Worm (Caenorhabditis elegans) whole organism, young adult: ENCODE results near the gene Y116A8A.150.
A peak's percentile ranks its signal among the peaks of the same experiment; 100 is the strongest.

Experiments
- B0261.1 ChIP-seq: sonication (generic microtip); optimal IDR thresholded peaks from 2 replicates; lab custom pipeline; 2016; ENCODE audit warnings: mild to moderate bottlenecking, missing genetic modification characterization, moderate library complexity, missing compliant biosample characterization
- D2030.7 ChIP-seq: fragments of 200-800 bp; sonication (Bioruptor generic); IDR thresholded peaks from 2 replicates; pipeline ENCODE4 v1.3.6; 2022; ENCODE audit warnings: missing genetic modification reagents, missing genetic modification characterization, missing compliant biosample characterization
- F39B2.1 ChIP-seq: fragments of 200-800 bp; sonication (Bioruptor generic); IDR thresholded peaks from 2 replicates; pipeline ENCODE4 v1.3.6; 2022; ENCODE audit warnings: missing genetic modification reagents, missing genetic modification characterization, missing compliant biosample characterization
- F57A8.1 ChIP-seq: fragments of 200-800 bp; sonication (Bioruptor generic); optimal IDR thresholded peaks from 2 replicates; lab custom pipeline; 2018; ENCODE audit warnings: mild to moderate bottlenecking, missing genetic modification characterization, moderate library complexity, missing compliant biosample characterization
- F57C9.4 ChIP-seq: sonication (generic microtip); optimal IDR thresholded peaks from 2 replicates; lab custom pipeline; 2017; ENCODE audit warnings: mild to moderate bottlenecking, missing genetic modification characterization, missing compliant biosample characterization
- T07F8.4 ChIP-seq: sonication (generic microtip); optimal IDR thresholded peaks from 2 replicates; lab custom pipeline; 2016; ENCODE audit warnings: mild to moderate bottlenecking, missing genetic modification characterization, moderate library complexity, missing compliant biosample characterization
- T26A5.8 ChIP-seq: sonication (generic microtip); optimal IDR thresholded peaks from 2 replicates; lab custom pipeline; 2016; ENCODE audit warnings: missing genetic modification characterization, missing compliant biosample characterization
- Y53F4B.3 ChIP-seq: fragments of 200-800 bp; sonication (Bioruptor generic); IDR thresholded peaks from 2 replicates; pipeline ENCODE4 v1.3.6; 2022; ENCODE audit warnings: missing genetic modification reagents, missing genetic modification characterization, missing compliant biosample characterization
- Y79H2A.3 ChIP-seq: fragments of 200-800 bp; sonication (Bioruptor generic); conservative IDR thresholded peaks from 2 replicates; pipeline ENCODE4 v1.3.6; 2022; ENCODE audit warnings: missing genetic modification reagents, missing genetic modification characterization, missing compliant biosample characterization
- Y95B8A.8 ChIP-seq: fragments of 200-800 bp; sonication (Bioruptor generic); IDR thresholded peaks from 2 replicates; pipeline ENCODE4 v1.3.6; 2022; ENCODE audit warnings: missing genetic modification reagents, missing genetic modification characterization, missing compliant biosample characterization
- ZK185.1 ChIP-seq: sonication (generic microtip); optimal IDR thresholded peaks from 2 replicates; lab custom pipeline; 2016; ENCODE audit warnings: mild to moderate bottlenecking, missing genetic modification characterization, missing compliant biosample characterization; ENCODE audit not compliant: poor library complexity, severe bottlenecking
- aptf-3 ChIP-seq: fragments of 200-800 bp; sonication (Bioruptor generic); IDR thresholded peaks from 2 replicates; pipeline ENCODE4 v1.3.6; 2022; ENCODE audit warnings: missing genetic modification characterization, missing compliant biosample characterization
- athp-1 ChIP-seq: sonication (generic microtip); optimal IDR thresholded peaks from 2 replicates; lab custom pipeline; 2017; ENCODE audit warnings: mild to moderate bottlenecking, missing genetic modification characterization, missing compliant biosample characterization
- attf-3 ChIP-seq: fragments of 200-800 bp; sonication (Bioruptor generic); conservative IDR thresholded peaks from 2 replicates; pipeline ENCODE4 v1.3.6; 2022; ENCODE audit warnings: missing genetic modification reagents, missing genetic modification characterization, missing compliant biosample characterization
- attf-6 ChIP-seq: fragments of 200-800 bp; sonication (Bioruptor generic); IDR thresholded peaks from 2 replicates; pipeline ENCODE4 v1.3.6; 2022; ENCODE audit warnings: missing genetic modification reagents, missing genetic modification characterization, missing compliant biosample characterization
- ceh-27 ChIP-seq: fragments of 200-800 bp; sonication (Bioruptor generic); optimal IDR thresholded peaks from 2 replicates; lab custom pipeline; 2018; ENCODE audit warnings: mild to moderate bottlenecking, missing genetic modification characterization, moderate library complexity, missing compliant biosample characterization
- ceh-40 ChIP-seq: fragments of 200-800 bp; sonication (Bioruptor generic); IDR thresholded peaks from 2 replicates; pipeline ENCODE4 v1.3.6; 2022; ENCODE audit warnings: missing genetic modification characterization, missing compliant biosample characterization
- dpl-1 ChIP-seq: fragments of 150-350 bp; optimal IDR thresholded peaks from 2 replicates; lab custom pipeline; 2014; ENCODE audit warnings: missing biosample characterization, missing genetic modification reagents, missing genetic modification characterization
- efl-1 ChIP-seq: fragments of 150-350 bp; optimal IDR thresholded peaks from 2 replicates; lab custom pipeline; 2014; ENCODE audit warnings: missing biosample characterization, missing genetic modification reagents, missing genetic modification characterization
- egl-18 ChIP-seq: fragments of 200-800 bp; sonication (Bioruptor generic); IDR thresholded peaks from 2 replicates; pipeline ENCODE4 v1.3.6; 2022; ENCODE audit warnings: missing genetic modification reagents, missing genetic modification characterization, missing compliant biosample characterization
- egrh-3 ChIP-seq: fragments of 200-800 bp; sonication (Bioruptor generic); IDR thresholded peaks from 2 replicates; pipeline ENCODE4 v1.3.6; 2022; ENCODE audit warnings: missing genetic modification reagents, missing genetic modification characterization, missing compliant biosample characterization
- hlh-12 ChIP-seq: sonication (generic microtip); optimal IDR thresholded peaks from 2 replicates; lab custom pipeline; 2016; ENCODE audit warnings: missing genetic modification characterization, missing compliant biosample characterization
- hmg-1.2 ChIP-seq: fragments of 200-800 bp; sonication (Bioruptor generic); IDR thresholded peaks from 2 replicates; pipeline ENCODE4 v1.3.6; 2022; ENCODE audit warnings: missing genetic modification reagents, missing genetic modification characterization, missing compliant biosample characterization
- hsf-1 ChIP-seq: fragments of 200-800 bp; sonication (Bioruptor generic); IDR thresholded peaks from 2 replicates; pipeline ENCODE4 v1.3.6; 2022; ENCODE audit warnings: missing genetic modification reagents, missing genetic modification characterization, missing compliant biosample characterization
- madf-8 ChIP-seq: fragments of 200-800 bp; sonication (Bioruptor generic); conservative IDR thresholded peaks from 2 replicates; pipeline ENCODE4 v1.3.6; 2022; ENCODE audit warnings: missing genetic modification reagents, missing genetic modification characterization, missing compliant biosample characterization
- mcd-1 ChIP-seq: fragments of 200-800 bp; sonication (Bioruptor generic); IDR thresholded peaks from 2 replicates; pipeline ENCODE4 v1.3.6; 2022; ENCODE audit warnings: missing genetic modification reagents, missing genetic modification characterization, missing compliant biosample characterization
- mxl-1 ChIP-seq: sonication (generic microtip); optimal IDR thresholded peaks from 2 replicates; lab custom pipeline; 2016; ENCODE audit warnings: missing genetic modification characterization, missing compliant biosample characterization
- nfya-1 ChIP-seq: sonication (generic microtip); optimal IDR thresholded peaks from 2 replicates; lab custom pipeline; 2017; ENCODE audit warnings: antibody characterized with exemption, missing compliant biosample characterization, missing genetic modification characterization, borderline replicate concordance; ENCODE audit not compliant: insufficient read depth
- repo-1 ChIP-seq: sonication (generic microtip); optimal IDR thresholded peaks from 2 replicates; lab custom pipeline; 2017; ENCODE audit warnings: mild to moderate bottlenecking, missing genetic modification characterization, missing compliant biosample characterization
- rpc-1 ChIP-seq, 2 experiments: fragments of 150-350 bp in 1 of 2; sonication (generic microtip) in 1 of 2; optimal IDR thresholded peaks; 2 replicates each; lab custom pipeline; 2014 to 2018; ENCODE audit warnings: missing biosample characterization in 1 of 2, missing genetic modification characterization in 1 of 2, missing genetic modification reagents in 1 of 2, missing genotype in 1 of 2
- sdz-38 ChIP-seq: sonication (generic microtip); optimal IDR thresholded peaks from 2 replicates; lab custom pipeline; 2016; ENCODE audit warnings: missing genotype, missing genetic modification characterization, missing compliant biosample characterization
- snpc-3.4 ChIP-seq: sonication (generic microtip); optimal IDR thresholded peaks from 2 replicates; lab custom pipeline; 2017; ENCODE audit warnings: missing genetic modification characterization, mild to moderate bottlenecking, missing compliant biosample characterization, antibody characterized with exemption, moderate library complexity, missing genotype, missing genetic modification reagents
- snpc-4 ChIP-seq, 5 experiments: fragments of 150-350 bp in 1 of 5; sonication (generic microtip) in 4 of 5; optimal IDR thresholded peaks; 2 replicates each; lab custom pipeline; 2014 to 2018; ENCODE audit warnings: missing genetic modification characterization in 5 of 5, missing biosample characterization in 3 of 5, antibody characterized with exemption in 2 of 5, mild to moderate bottlenecking in 2 of 5, missing compliant biosample characterization in 2 of 5, missing genotype in 2 of 5, moderate library complexity in 2 of 5, missing genetic modification reagents in 1 of 5
- tbx-9 ChIP-seq: sonication (generic microtip); optimal IDR thresholded peaks from 2 replicates; lab custom pipeline; 2016; ENCODE audit warnings: borderline replicate concordance, missing genetic modification characterization, inconsistent platforms, missing compliant biosample characterization
- zfh-2 ChIP-seq: fragments of 200-800 bp; sonication (Bioruptor generic); conservative IDR thresholded peaks from 2 replicates; pipeline ENCODE4 v1.3.6; 2022; ENCODE audit warnings: missing genetic modification reagents, missing genetic modification characterization, missing compliant biosample characterization
- ztf-18 ChIP-seq: sonication (generic microtip); optimal IDR thresholded peaks from 2 replicates; lab custom pipeline; 2016; ENCODE audit warnings: missing genotype, mild to moderate bottlenecking, missing genetic modification characterization, missing compliant biosample characterization
- ztf-25 ChIP-seq: fragments of 200-800 bp; sonication (Bioruptor generic); IDR thresholded peaks from 2 replicates; pipeline ENCODE4 v1.3.6; 2022; ENCODE audit warnings: missing genetic modification reagents, missing genetic modification characterization, missing compliant biosample characterization
- ztf-26 ChIP-seq: sonication (generic microtip); optimal IDR thresholded peaks from 2 replicates; lab custom pipeline; 2017; ENCODE audit warnings: missing genetic modification characterization, missing compliant biosample characterization
- ztf-28 ChIP-seq: fragments of 200-800 bp; sonication (Bioruptor generic); IDR thresholded peaks from 2 replicates; pipeline ENCODE4 v1.3.6; 2022; ENCODE audit warnings: missing genetic modification reagents, missing genetic modification characterization, missing compliant biosample characterization
- ztf-3 ChIP-seq: fragments of 200-800 bp; sonication (Bioruptor generic); optimal IDR thresholded peaks from 2 replicates; lab custom pipeline; 2018; ENCODE audit warnings: mild to moderate bottlenecking, missing genetic modification characterization, missing compliant biosample characterization
- ztf-6 ChIP-seq: fragments of 200-800 bp; sonication (Bioruptor generic); IDR thresholded peaks from 2 replicates; pipeline ENCODE4 v1.3.6; 2022; ENCODE audit warnings: missing genetic modification reagents, missing genetic modification characterization, missing compliant biosample characterization

The Y116A8A.150 gene

DNA sequence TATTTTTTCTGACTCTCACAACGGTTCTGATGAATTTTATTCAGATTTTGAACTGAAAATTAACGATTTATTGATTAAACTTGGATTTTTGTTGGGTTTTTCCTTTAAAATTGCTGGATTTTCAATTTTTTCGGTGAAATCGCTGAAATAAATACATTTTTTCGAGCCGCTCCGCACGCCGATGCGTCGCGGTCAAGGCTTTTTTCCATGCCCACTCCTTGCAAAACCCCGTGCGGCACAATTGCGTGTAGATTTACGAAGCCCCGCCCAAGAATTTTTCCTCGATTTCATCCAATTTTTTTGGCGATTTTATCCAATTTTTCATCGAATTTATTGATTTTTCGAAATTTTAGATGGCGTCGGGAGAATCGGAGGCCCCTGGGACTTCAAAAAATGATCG is 22.7 kb upstream of the Y116A8A.150 start, which contains the start of gene gtsf-1 (continued):
- TF ChIP-seq aptf-3 (GFP tag; lab: Robert Waterston, UW) = no peak
- peak; percentile 71 for TF ChIP-seq mcd-1 (GFP tag; lab: Robert Waterston, UW)
- TF ChIP-seq attf-6 = peak; percentile 91
- peak; percentile 65; the same call in 1 of the 2 replicates for TF ChIP-seq Y95B8A.8 (GFP tag; lab: Robert Waterston, UW)
- TF ChIP-seq repo-1 = peak; percentile 70
- no peak for TF ChIP-seq nfya-1 (tag; lab: Kevin White, UChicago)
- no peak for TF ChIP-seq egl-18 (GFP tag; lab: Robert Waterston, UW)
- no peak for TF ChIP-seq Y53F4B.3 (GFP tag; lab: Robert Waterston, UW)
- no peak for TF ChIP-seq T26A5.8 (tag; lab: Kevin White, UChicago)
- no peak for TF ChIP-seq ceh-40 (GFP tag; lab: Robert Waterston, UW)
- peak; percentile 27 for TF ChIP-seq efl-1 (GFP tag; lab: Kevin White, UChicago)
- no peak for TF ChIP-seq sdz-38 (tag; lab: Kevin White, UChicago)
- no peak for TF ChIP-seq F57A8.1 (GFP tag; lab: Kevin White, UChicago)
- peak; percentile 76; the same call in 1 of the 2 replicates for TF ChIP-seq ztf-28 (GFP tag; lab: Robert Waterston, UW)
- TF ChIP-seq ztf-6 = no peak
- TF ChIP-seq hlh-12 (tag; lab: Kevin White, UChicago) = no peak
- no peak for TF ChIP-seq madf-8 (GFP tag; lab: Robert Waterston, UW)
- peak; percentile 75 for TF ChIP-seq snpc-4 (GFP tag; optimal IDR thresholded peaks at IDR 0.05; lab: Kevin White, UChicago)
- peak; percentile 41 to 94 (median 87) for TF ChIP-seq snpc-4 (tag; optimal IDR thresholded peaks at IDR 0.05; lab: Kevin White, UChicago)
- TF ChIP-seq T07F8.4 (tag; lab: Kevin White, UChicago) = no peak
- TF ChIP-seq rpc-1 (optimal IDR thresholded peaks at IDR 0.05; lab: Kevin White, UChicago) = peak; percentile 32
- no peak for TF ChIP-seq rpc-1 (tag; optimal IDR thresholded peaks at IDR 0.05; lab: Kevin White, UChicago)
- TF ChIP-seq hsf-1 (GFP tag; lab: Robert Waterston, UW) = 0 out of 2 replicates have a peak, but pooled peaks have one; percentile 35
- peak; percentile 41 for TF ChIP-seq snpc-3.4 (tag; lab: Kevin White, UChicago)
- TF ChIP-seq ZK185.1 = no peak
- no peak for TF ChIP-seq ztf-3 (GFP tag; lab: Kevin White, UChicago)
- peak; percentile 53 for TF ChIP-seq F57C9.4 (tag; lab: Kevin White, UChicago)
- TF ChIP-seq mxl-1 (tag; lab: Kevin White, UChicago) = peak; percentile 12
- no peak for TF ChIP-seq tbx-9 (tag; lab: Kevin White, UChicago)
- TF ChIP-seq ceh-27 = peak; percentile 62
- peak; percentile 28 for TF ChIP-seq dpl-1 (GFP tag; lab: Kevin White, UChicago)

- no peak for TF ChIP-seq Y53F4B.3 (GFP tag; lab: Robert Waterston, UW)
- no peak; the same call in 1 of the 2 replicates for TF ChIP-seq egrh-3 (GFP tag; lab: Robert Waterston, UW)
- TF ChIP-seq F39B2.1 (GFP tag; lab: Robert Waterston, UW) = no peak
- no peak for TF ChIP-seq athp-1
- no peak for TF ChIP-seq hlh-12 (tag; lab: Kevin White, UChicago)
- TF ChIP-seq Y95B8A.8 (GFP tag; lab: Robert Waterston, UW) = no peak
- TF ChIP-seq attf-3 (GFP tag; lab: Robert Waterston, UW) = no peak
- TF ChIP-seq zfh-2 = peak; percentile 75
- TF ChIP-seq ztf-25 (GFP tag; lab: Robert Waterston, UW) = no peak
- no peak for TF ChIP-seq B0261.1 (tag; lab: Kevin White, UChicago)
- TF ChIP-seq ztf-3 (GFP tag; lab: Kevin White, UChicago) = no peak
- TF ChIP-seq ztf-18 (tag; lab: Kevin White, UChicago) = no peak
- TF ChIP-seq hsf-1 (GFP tag; lab: Robert Waterston, UW) = peak; percentile 59; the same call in 1 of the 2 replicates
- TF ChIP-seq D2030.7 (GFP tag; lab: Robert Waterston, UW) = no peak
- no peak for TF ChIP-seq hmg-1.2 (GFP tag; lab: Robert Waterston, UW)
- TF ChIP-seq Y79H2A.3 = no peak
- TF ChIP-seq ztf-26 (tag; lab: Kevin White, UChicago) = no peak
Measured at ce11 chrIV:16864876-16865275, 22.1 kb upstream of the Y116A8A.150 start.
